Fruit fly (Drosophila melanogaster): ENCODE measurements around the gene ATPsynCF6.

- TF ChIP-seq Clk (GFP tag; optimal IDR thresholded peaks at IDR 0.05) (no peak), CG33017 (tag; optimal IDR thresholded peaks at IDR 0.05) (peak; percentile 6), tj (GFP tag; optimal IDR thresholded peaks at IDR 0.05) (peak; percentile 5), Hr96 (GFP tag; optimal IDR thresholded peaks at IDR 0.05) (peak; percentile 3)
These were observed 2.8 kb upstream of the ATPsynCF6 start, which contains the start of gene RpS3 for dm6 chr3R:23358565-23359138.

All from whole organism, adult.